Worm (Caenorhabditis elegans) whole organism, L1 larva: ENCODE data around the gene C27B7.6.
A peak's percentile ranks its signal among the peaks of the same experiment; 100 is the strongest.

ENCODE experiments used
- C16A3.4 ChIP-seq: fragments of 150-350 bp; optimal IDR thresholded peaks from 2 replicates; lab custom pipeline; 2014; ENCODE audit warnings: missing biosample characterization, missing genetic modification characterization
- C34B4.2 ChIP-seq: sonication (generic microtip); optimal IDR thresholded peaks from 2 replicates; lab custom pipeline; 2017; ENCODE audit warnings: mild to moderate bottlenecking, missing genetic modification characterization, missing compliant biosample characterization
- aly-2 ChIP-seq: fragments of 150-350 bp; optimal IDR thresholded peaks from 2 replicates; lab custom pipeline; 2014; ENCODE audit warnings: missing biosample characterization, missing genetic modification characterization
- ceh-63 ChIP-seq: fragments of 200-800 bp; sonication (Bioruptor generic); optimal IDR thresholded peaks from 2 replicates; lab custom pipeline; 2018; ENCODE audit warnings: mild to moderate bottlenecking, missing genetic modification characterization, missing compliant biosample characterization
- ceh-8 ChIP-seq: fragments of 200-800 bp; sonication (Bioruptor generic); optimal IDR thresholded peaks from 2 replicates; lab custom pipeline; 2018; ENCODE audit warnings: mild to moderate bottlenecking, missing genetic modification characterization, moderate library complexity, missing compliant biosample characterization
- ceh-82 ChIP-seq, 3 experiments: fragments of 150-350 bp in 1 of 3; sonication (generic microtip) in 2 of 3; optimal IDR thresholded peaks; 2 replicates each; lab custom pipeline; 2014 to 2017; ENCODE audit warnings: missing biosample characterization in 3 of 3, missing genetic modification characterization in 3 of 3
- ceh-88 ChIP-seq: fragments of 200-800 bp; sonication (Bioruptor generic); IDR thresholded peaks from 2 replicates; pipeline ENCODE4 v1.3.6; 2022; ENCODE audit warnings: missing genetic modification characterization, missing compliant biosample characterization
- ceh-90 ChIP-seq: sonication (generic microtip); optimal IDR thresholded peaks from 2 replicates; lab custom pipeline; 2016; ENCODE audit warnings: missing genetic modification characterization, missing compliant biosample characterization
- ces-1 ChIP-seq: fragments of 150-350 bp; optimal IDR thresholded peaks from 2 replicates; lab custom pipeline; 2014; ENCODE audit warnings: missing biosample characterization, missing genetic modification reagents, missing genetic modification characterization
- dsc-1 ChIP-seq: sonication (generic microtip); optimal IDR thresholded peaks from 2 replicates; lab custom pipeline; 2016; ENCODE audit warnings: mild to moderate bottlenecking, missing genetic modification characterization, missing compliant biosample characterization
- efl-1 ChIP-seq, 4 experiments: fragments of 150-350 bp; optimal IDR thresholded peaks in 3 of 4; peaks in 1 of 4; 1 replicate in 1 of 4; 2 replicates in 3 of 4; lab custom pipeline; 2014; ENCODE audit warnings: missing biosample characterization in 2 of 4, missing genetic modification characterization in 2 of 4, missing genetic modification reagents in 2 of 4
- egl-27 ChIP-seq, 2 experiments: fragments of 150-350 bp in 1 of 2; sonication (generic microtip); optimal IDR thresholded peaks; 3 replicates each; lab custom pipeline; 2017 to 2018; ENCODE audit warnings: missing biosample characterization in 2 of 2, missing genetic modification characterization in 2 of 2, missing genetic modification reagents in 2 of 2
- elt-3 ChIP-seq, 6 experiments: fragments of 150-350 bp in 1 of 6; sonication (generic microtip); optimal IDR thresholded peaks; 2 replicates each; lab custom pipeline; 2017 to 2018; ENCODE audit warnings: missing biosample characterization in 6 of 6, missing genetic modification characterization in 6 of 6, inconsistent platforms in 1 of 6
- fkh-10 ChIP-seq: sonication (generic microtip); optimal IDR thresholded peaks from 2 replicates; lab custom pipeline; 2017; ENCODE audit warnings: missing biosample characterization, missing genetic modification reagents, missing genetic modification characterization
- fkh-4 ChIP-seq: sonication (generic microtip); optimal IDR thresholded peaks from 2 replicates; lab custom pipeline; 2016; ENCODE audit warnings: missing compliant biosample characterization, missing genetic modification characterization, borderline replicate concordance
- grh-1 ChIP-seq: fragments of 200-800 bp; sonication (Bioruptor generic); IDR thresholded peaks from 2 replicates; pipeline ENCODE4 v1.3.6; 2022; ENCODE audit warnings: missing genetic modification reagents, missing genetic modification characterization, missing compliant biosample characterization
- hlh-4 ChIP-seq: sonication (generic microtip); optimal IDR thresholded peaks from 2 replicates; lab custom pipeline; 2016; ENCODE audit warnings: mild to moderate bottlenecking, missing genetic modification characterization, missing compliant biosample characterization
- isw-1 ChIP-seq: fragments of 200-800 bp; sonication (Bioruptor generic); IDR thresholded peaks from 2 replicates; pipeline ENCODE4 v1.3.6; 2022; ENCODE audit warnings: missing genetic modification characterization, missing compliant biosample characterization
- jun-1 ChIP-seq: fragments of 150-350 bp; optimal IDR thresholded peaks from 2 replicates; lab custom pipeline; 2014; ENCODE audit warnings: missing biosample characterization, missing genetic modification reagents, missing genetic modification characterization
- lin-14 ChIP-seq: fragments of 200-800 bp; sonication (Bioruptor generic); optimal IDR thresholded peaks from 2 replicates; lab custom pipeline; 2018; ENCODE audit warnings: mild to moderate bottlenecking, missing genetic modification characterization, moderate library complexity, missing compliant biosample characterization
- lin-15B ChIP-seq: fragments of 150-350 bp; sonication (generic microtip); optimal IDR thresholded peaks from 3 replicates; lab custom pipeline; 2014; ENCODE audit warnings: missing biosample characterization, missing genetic modification characterization
- lin-35 ChIP-seq, 2 experiments: fragments of 150-350 bp; optimal IDR thresholded peaks; 2 replicates each; lab custom pipeline; 2014; ENCODE audit warnings: missing biosample characterization in 2 of 2, missing genetic modification characterization in 2 of 2, missing genetic modification reagents in 2 of 2
- lin-39 ChIP-seq: fragments of 150-350 bp; optimal IDR thresholded peaks from 2 replicates; lab custom pipeline; 2014; ENCODE audit warnings: missing biosample characterization, missing genetic modification reagents, missing genetic modification characterization
- lir-3 ChIP-seq: sonication (generic microtip); optimal IDR thresholded peaks from 2 replicates; lab custom pipeline; 2016; ENCODE audit warnings: mild to moderate bottlenecking, missing genetic modification characterization, moderate library complexity, missing compliant biosample characterization; ENCODE audit not compliant: poor library complexity
- lsy-2 ChIP-seq, 2 experiments: fragments of 150-350 bp; optimal IDR thresholded peaks; 2 replicates each; lab custom pipeline; 2014; ENCODE audit warnings: missing biosample characterization in 2 of 2, missing genetic modification characterization in 2 of 2
- nhr-237 ChIP-seq: fragments of 150-350 bp; optimal IDR thresholded peaks from 2 replicates; lab custom pipeline; 2014; ENCODE audit warnings: missing biosample characterization, missing genetic modification characterization
- nhr-28 ChIP-seq: fragments of 150-350 bp; optimal IDR thresholded peaks from 2 replicates; lab custom pipeline; 2014; ENCODE audit warnings: missing biosample characterization, missing genetic modification characterization
- nhr-77 ChIP-seq: fragments of 150-350 bp; optimal IDR thresholded peaks from 2 replicates; lab custom pipeline; 2014; ENCODE audit warnings: missing biosample characterization, missing genetic modification characterization
- nhr-84 ChIP-seq: sonication (generic microtip); optimal IDR thresholded peaks from 2 replicates; lab custom pipeline; 2017; ENCODE audit warnings: missing biosample characterization, missing genetic modification characterization
- nhr-90 ChIP-seq: sonication (generic microtip); optimal IDR thresholded peaks from 2 replicates; lab custom pipeline; 2016; ENCODE audit warnings: mild to moderate bottlenecking, missing genetic modification characterization, missing compliant biosample characterization; ENCODE audit not compliant: poor library complexity
- pag-3 ChIP-seq: sonication (generic microtip); optimal IDR thresholded peaks from 2 replicates; lab custom pipeline; 2017; ENCODE audit warnings: missing genetic modification characterization, mild to moderate bottlenecking, missing compliant biosample characterization, antibody characterized with exemption, borderline replicate concordance; ENCODE audit not compliant: insufficient read depth
- pax-3 ChIP-seq: fragments of 200-800 bp; sonication (Bioruptor generic); optimal IDR thresholded peaks from 2 replicates; lab custom pipeline; 2018; ENCODE audit warnings: mild to moderate bottlenecking, missing genetic modification characterization, moderate library complexity, missing compliant biosample characterization
- pqm-1 ChIP-seq: sonication (generic microtip); optimal IDR thresholded peaks from 3 replicates; lab custom pipeline; 2017; ENCODE audit warnings: missing biosample characterization, missing genetic modification characterization
- skn-1 ChIP-seq: fragments of 150-350 bp; optimal IDR thresholded peaks from 2 replicates; lab custom pipeline; 2014; ENCODE audit warnings: missing biosample characterization, missing genetic modification characterization
- snu-23 ChIP-seq: sonication (generic microtip); optimal IDR thresholded peaks from 2 replicates; lab custom pipeline; 2016; ENCODE audit warnings: missing genetic modification characterization, missing compliant biosample characterization
- swsn-7 ChIP-seq: sonication (generic microtip); optimal IDR thresholded peaks from 2 replicates; lab custom pipeline; 2016; ENCODE audit warnings: missing genetic modification characterization, missing compliant biosample characterization
- tlp-1 ChIP-seq: fragments of 150-350 bp; optimal IDR thresholded peaks from 2 replicates; lab custom pipeline; 2014; ENCODE audit warnings: missing biosample characterization, missing genetic modification characterization
- unc-62 ChIP-seq: fragments of 150-350 bp; optimal IDR thresholded peaks from 2 replicates; lab custom pipeline; 2014; ENCODE audit warnings: missing biosample characterization, missing genetic modification reagents, missing genetic modification characterization
- unc-86 ChIP-seq: sonication (generic microtip); optimal IDR thresholded peaks from 2 replicates; lab custom pipeline; 2016; ENCODE audit warnings: missing genetic modification characterization, missing compliant biosample characterization
- vab-15 ChIP-seq: sonication (generic microtip); optimal IDR thresholded peaks from 2 replicates; lab custom pipeline; 2017; ENCODE audit warnings: missing genotype, mild to moderate bottlenecking, missing genetic modification characterization, missing compliant biosample characterization
- xbp-1 ChIP-seq: sonication (generic microtip); optimal IDR thresholded peaks from 2 replicates; lab custom pipeline; 2016; ENCODE audit warnings: missing genetic modification characterization, missing compliant biosample characterization

C27B7.6 gene

DNA sequence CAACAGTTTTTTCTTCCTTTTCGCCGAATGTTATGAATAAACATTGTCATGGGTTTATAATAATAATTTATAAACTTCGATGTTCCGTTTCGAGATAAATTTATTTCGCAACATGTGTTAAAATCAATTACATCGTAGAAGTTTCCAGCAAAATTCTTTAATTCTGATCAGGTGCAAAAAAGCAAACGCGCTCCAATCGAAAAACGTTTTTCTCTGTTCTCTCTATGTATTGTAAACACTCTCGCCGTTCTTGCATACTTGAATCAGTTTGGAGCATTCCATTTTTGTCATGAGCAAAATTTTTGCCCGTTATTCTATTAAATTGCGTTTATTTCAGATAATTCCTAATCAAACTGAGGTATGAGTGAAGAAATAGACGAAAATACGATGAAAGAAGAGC is 12.4 kb downstream of the C27B7.6 start, which contains the start of gene rad-54.L2 (continued):
- TF ChIP-seq lin-39 (no peak), tlp-1 (tag; lab: Kevin White, UChicago) (no peak), ceh-90 (tag; lab: Kevin White, UChicago) (no peak), ces-1 (no peak), lin-14 (GFP tag; lab: Kevin White, UChicago) (peak; percentile 76), aly-2 (no peak), nhr-77 (tag; lab: Kevin White, UChicago) (peak; percentile 10), ceh-63 (GFP tag; lab: Kevin White, UChicago) (no peak), nhr-84 (no peak), efl-1 (optimal IDR thresholded peaks at IDR 0.05; lab: Kevin White, UChicago) (peak; percentile 54 to 65), efl-1 (GFP tag; optimal IDR thresholded peaks at IDR 0.05 in 1 of 2; lab: Kevin White, UChicago) (peak; percentile 65 to 93), snu-23 (GFP tag; lab: Kevin White, UChicago) (peak; percentile 64), jun-1 (no peak), fkh-10 (GFP tag; lab: Kevin White, UChicago) (no peak), nhr-28 (tag; lab: Kevin White, UChicago) (no peak), fkh-4 (tag; lab: Kevin White, UChicago) (no peak), nhr-90 (tag; lab: Kevin White, UChicago) (peak; percentile 23), skn-1 (tag; lab: Kevin White, UChicago) (peak; percentile 78), lin-15B (tag; lab: Kevin White, UChicago) (peak; percentile 35), ceh-8 (no peak), xbp-1 (tag; lab: Kevin White, UChicago) (peak; percentile 8), swsn-7 (tag; lab: Kevin White, UChicago) (peak; percentile 25), elt-3 (tag; optimal IDR thresholded peaks at IDR 0.05; lab: Kevin White, UChicago) (peak in 1 of 6 experiments; percentile 3), unc-62 (GFP tag; lab: Kevin White, UChicago) (no peak), vab-15 (tag; lab: Kevin White, UChicago) (no peak), C34B4.2 (tag; lab: Kevin White, UChicago) (no peak), pqm-1 (tag; lab: Kevin White, UChicago) (no peak), pag-3 (tag; lab: Kevin White, UChicago) (no peak), ceh-88 (no peak), C16A3.4 (tag; lab: Kevin White, UChicago) (no peak), nhr-237 (tag; lab: Kevin White, UChicago) (peak; percentile 26)

DNA sequence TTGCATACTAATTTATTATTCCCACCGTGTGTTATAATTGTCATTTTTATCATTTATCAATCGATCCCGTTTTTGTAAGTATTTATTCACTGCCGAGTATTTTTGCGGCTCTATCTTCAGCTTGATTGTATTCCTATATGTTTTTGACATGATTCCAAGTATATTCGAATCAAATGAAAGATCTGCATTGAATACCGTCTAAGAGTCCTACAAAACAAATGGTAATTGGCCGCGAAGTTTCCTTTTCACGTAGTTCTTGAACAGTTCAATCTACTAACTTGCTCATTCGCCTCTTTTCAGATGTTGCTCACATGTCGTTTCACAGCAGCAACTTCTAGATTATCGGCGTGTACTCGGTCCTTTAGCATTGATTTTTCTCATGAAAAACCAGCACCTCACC is 13.6 kb downstream of the C27B7.6 start, which contains the start of gene C27B7.2:
TSS of gene C27B7.2 (plus strand) at position 301 of the 400 bp plus-strand sequence.
- TF ChIP-seq egl-27 (tag; optimal IDR thresholded peaks at IDR 0.05; lab: Kevin White, UChicago) (no peak), dsc-1 (tag; lab: Kevin White, UChicago) (no peak), aly-2 (no peak), ceh-82 (tag; optimal IDR thresholded peaks at IDR 0.05; lab: Kevin White, UChicago) (no peak), lir-3 (tag; lab: Kevin White, UChicago) (no peak), skn-1 (tag; lab: Kevin White, UChicago) (no peak), xbp-1 (tag; lab: Kevin White, UChicago) (no peak), hlh-4 (tag; lab: Kevin White, UChicago) (no peak), unc-62 (GFP tag; lab: Kevin White, UChicago) (no peak), lsy-2 (tag; optimal IDR thresholded peaks at IDR 0.05; lab: Kevin White, UChicago) (no peak), grh-1 (no peak), isw-1 (GFP tag; lab: Robert Waterston, UW) (no peak), ceh-90 (tag; lab: Kevin White, UChicago) (no peak), lin-15B (tag; lab: Kevin White, UChicago) (no peak), ces-1 (no peak), lin-35 (GFP tag; optimal IDR thresholded peaks at IDR 0.05; lab: Kevin White, UChicago) (no peak), pax-3 (tag; lab: Kevin White, UChicago) (no peak), unc-86 (no peak)
